Worm (Caenorhabditis elegans) whole organism, young adult: ENCODE data around the gene F13D12.5.
A peak's percentile ranks its signal among the peaks of the same experiment; 100 is the strongest.

Source experiments
- B0336.3 ChIP-seq: fragments of 200-800 bp; sonication (Bioruptor generic); IDR thresholded peaks from 2 replicates; pipeline ENCODE4 v1.3.6; 2022; ENCODE audit warnings: missing genetic modification characterization, missing compliant biosample characterization
- C06A6.2 ChIP-seq: fragments of 200-800 bp; sonication (Bioruptor generic); conservative IDR thresholded peaks from 2 replicates; pipeline ENCODE4 v1.3.6; 2022; ENCODE audit warnings: missing genetic modification characterization, missing compliant biosample characterization
- D2030.7 ChIP-seq: fragments of 200-800 bp; sonication (Bioruptor generic); IDR thresholded peaks from 2 replicates; pipeline ENCODE4 v1.3.6; 2022; ENCODE audit warnings: missing genetic modification reagents, missing genetic modification characterization, missing compliant biosample characterization
- F23B12.7 ChIP-seq: sonication (generic microtip); optimal IDR thresholded peaks from 2 replicates; lab custom pipeline; 2017; ENCODE audit warnings: missing genetic modification characterization, mild to moderate bottlenecking, missing compliant biosample characterization, antibody characterized with exemption, moderate library complexity; ENCODE audit not compliant: insufficient read depth
- F52B5.7 ChIP-seq: sonication (generic microtip); optimal IDR thresholded peaks from 2 replicates; lab custom pipeline; 2016; ENCODE audit warnings: mild to moderate bottlenecking, missing genetic modification characterization, missing compliant biosample characterization
- F57C9.4 ChIP-seq: sonication (generic microtip); optimal IDR thresholded peaks from 2 replicates; lab custom pipeline; 2017; ENCODE audit warnings: mild to moderate bottlenecking, missing genetic modification characterization, missing compliant biosample characterization
- K11D2.4 ChIP-seq: fragments of 200-800 bp; sonication (Bioruptor generic); IDR thresholded peaks from 2 replicates; pipeline ENCODE4 v1.3.6; 2022; ENCODE audit warnings: missing genetic modification reagents, missing genetic modification characterization, missing compliant biosample characterization
- K12H6.12 ChIP-seq: fragments of 200-800 bp; sonication (Bioruptor generic); optimal IDR thresholded peaks from 2 replicates; lab custom pipeline; 2018; ENCODE audit warnings: mild to moderate bottlenecking, missing genetic modification characterization, missing compliant biosample characterization
- T07F8.4 ChIP-seq: sonication (generic microtip); optimal IDR thresholded peaks from 2 replicates; lab custom pipeline; 2016; ENCODE audit warnings: mild to moderate bottlenecking, missing genetic modification characterization, moderate library complexity, missing compliant biosample characterization
- Y95B8A.8 ChIP-seq: fragments of 200-800 bp; sonication (Bioruptor generic); IDR thresholded peaks from 2 replicates; pipeline ENCODE4 v1.3.6; 2022; ENCODE audit warnings: missing genetic modification reagents, missing genetic modification characterization, missing compliant biosample characterization
- ZK185.1 ChIP-seq: sonication (generic microtip); optimal IDR thresholded peaks from 2 replicates; lab custom pipeline; 2016; ENCODE audit warnings: mild to moderate bottlenecking, missing genetic modification characterization, missing compliant biosample characterization; ENCODE audit not compliant: poor library complexity, severe bottlenecking
- atf-7 ChIP-seq: sonication (generic microtip); optimal IDR thresholded peaks from 2 replicates; lab custom pipeline; 2017; ENCODE audit warnings: mild to moderate bottlenecking, missing genetic modification characterization, missing compliant biosample characterization
- athp-1 ChIP-seq: sonication (generic microtip); optimal IDR thresholded peaks from 2 replicates; lab custom pipeline; 2017; ENCODE audit warnings: mild to moderate bottlenecking, missing genetic modification characterization, missing compliant biosample characterization
- bed-2 ChIP-seq: fragments of 200-800 bp; sonication (Bioruptor generic); IDR thresholded peaks from 2 replicates; pipeline ENCODE4 v1.3.6; 2022; ENCODE audit warnings: missing genetic modification reagents, missing genetic modification characterization, missing compliant biosample characterization
- cebp-2 ChIP-seq: fragments of 200-800 bp; sonication (Bioruptor generic); IDR thresholded peaks from 2 replicates; pipeline ENCODE4 v1.3.6; 2022; ENCODE audit warnings: missing genetic modification characterization, missing compliant biosample characterization
- ceh-100 ChIP-seq: fragments of 200-800 bp; sonication (Bioruptor generic); IDR thresholded peaks from 2 replicates; pipeline ENCODE4 v1.3.6; 2022; ENCODE audit warnings: missing genetic modification reagents, missing genetic modification characterization, missing compliant biosample characterization
- ceh-27 ChIP-seq: fragments of 200-800 bp; sonication (Bioruptor generic); optimal IDR thresholded peaks from 2 replicates; lab custom pipeline; 2018; ENCODE audit warnings: mild to moderate bottlenecking, missing genetic modification characterization, moderate library complexity, missing compliant biosample characterization
- ceh-58 ChIP-seq: fragments of 200-800 bp; sonication (Bioruptor generic); IDR thresholded peaks from 2 replicates; pipeline ENCODE4 v1.3.6; 2022; ENCODE audit warnings: missing genetic modification characterization, missing compliant biosample characterization
- ceh-79 ChIP-seq: sonication (generic microtip); optimal IDR thresholded peaks from 2 replicates; lab custom pipeline; 2017; ENCODE audit warnings: mild to moderate bottlenecking, missing genetic modification characterization, missing compliant biosample characterization
- ceh-91 ChIP-seq: fragments of 200-800 bp; sonication (Bioruptor generic); IDR thresholded peaks from 2 replicates; pipeline ENCODE4 v1.3.6; 2022; ENCODE audit warnings: missing genetic modification reagents, missing genetic modification characterization, missing compliant biosample characterization
- chd-7 ChIP-seq: sonication (generic microtip); optimal IDR thresholded peaks from 2 replicates; lab custom pipeline; 2016; ENCODE audit warnings: mild to moderate bottlenecking, missing genetic modification characterization, moderate library complexity, missing compliant biosample characterization
- die-1 ChIP-seq: sonication (generic microtip); optimal IDR thresholded peaks from 2 replicates; lab custom pipeline; 2016; ENCODE audit warnings: missing genotype, mild to moderate bottlenecking, missing genetic modification characterization, missing compliant biosample characterization
- dpff-1 ChIP-seq: sonication (generic microtip); optimal IDR thresholded peaks from 2 replicates; lab custom pipeline; 2017; ENCODE audit warnings: mild to moderate bottlenecking, missing genetic modification characterization, missing compliant biosample characterization
- dpl-1 ChIP-seq: fragments of 150-350 bp; optimal IDR thresholded peaks from 2 replicates; lab custom pipeline; 2014; ENCODE audit warnings: missing biosample characterization, missing genetic modification reagents, missing genetic modification characterization
- ekl-4 ChIP-seq: fragments of 200-800 bp; sonication (Bioruptor generic); IDR thresholded peaks from 2 replicates; pipeline ENCODE4 v1.3.6; 2022; ENCODE audit warnings: missing genetic modification reagents, missing genetic modification characterization, missing compliant biosample characterization
- hrde-1 ChIP-seq: sonication (generic microtip); optimal IDR thresholded peaks from 2 replicates; lab custom pipeline; 2016; ENCODE audit warnings: missing genetic modification characterization, mild to moderate bottlenecking, missing compliant biosample characterization, moderate library complexity, missing genotype, missing genetic modification reagents, borderline replicate concordance
- lin-26 ChIP-seq: fragments of 200-800 bp; sonication (Bioruptor generic); IDR thresholded peaks from 2 replicates; pipeline ENCODE4 v1.3.6; 2022; ENCODE audit warnings: missing genetic modification reagents, missing genetic modification characterization, missing compliant biosample characterization
- lsl-1 ChIP-seq: fragments of 200-800 bp; sonication (Bioruptor generic); optimal IDR thresholded peaks from 2 replicates; lab custom pipeline; 2018; ENCODE audit warnings: mild to moderate bottlenecking, missing genetic modification characterization, moderate library complexity, missing compliant biosample characterization
- madf-10 ChIP-seq: sonication (generic microtip); optimal IDR thresholded peaks from 2 replicates; lab custom pipeline; 2016; ENCODE audit warnings: mild to moderate bottlenecking, missing genetic modification characterization, missing compliant biosample characterization
- madf-6 ChIP-seq: fragments of 200-800 bp; sonication (Bioruptor generic); IDR thresholded peaks from 2 replicates; pipeline ENCODE4 v1.3.6; 2022; ENCODE audit warnings: missing genetic modification reagents, missing genetic modification characterization, missing compliant biosample characterization
- madf-8 ChIP-seq: fragments of 200-800 bp; sonication (Bioruptor generic); conservative IDR thresholded peaks from 2 replicates; pipeline ENCODE4 v1.3.6; 2022; ENCODE audit warnings: missing genetic modification reagents, missing genetic modification characterization, missing compliant biosample characterization
- mcd-1 ChIP-seq: fragments of 200-800 bp; sonication (Bioruptor generic); IDR thresholded peaks from 2 replicates; pipeline ENCODE4 v1.3.6; 2022; ENCODE audit warnings: missing genetic modification reagents, missing genetic modification characterization, missing compliant biosample characterization
- nfya-1 ChIP-seq: sonication (generic microtip); optimal IDR thresholded peaks from 2 replicates; lab custom pipeline; 2017; ENCODE audit warnings: antibody characterized with exemption, missing compliant biosample characterization, missing genetic modification characterization, borderline replicate concordance; ENCODE audit not compliant: insufficient read depth
- nfya-2 ChIP-seq: fragments of 200-800 bp; sonication (Bioruptor generic); IDR thresholded peaks from 2 replicates; pipeline ENCODE4 v1.3.6; 2022; ENCODE audit warnings: missing genetic modification reagents, missing genetic modification characterization, missing compliant biosample characterization
- nhr-27 ChIP-seq: fragments of 200-800 bp; sonication (Bioruptor generic); optimal IDR thresholded peaks from 2 replicates; lab custom pipeline; 2018; ENCODE audit warnings: mild to moderate bottlenecking, missing genetic modification characterization, moderate library complexity, missing compliant biosample characterization
- nhr-90 ChIP-seq: sonication (generic microtip); optimal IDR thresholded peaks from 2 replicates; lab custom pipeline; 2016; ENCODE audit warnings: missing genotype, mild to moderate bottlenecking, missing genetic modification characterization, missing compliant biosample characterization
- pbrm-1 ChIP-seq: fragments of 200-800 bp; sonication (Bioruptor generic); IDR thresholded peaks from 2 replicates; pipeline ENCODE4 v1.3.6; 2022; ENCODE audit warnings: missing genetic modification reagents, missing genetic modification characterization, missing compliant biosample characterization
- rcor-1 ChIP-seq: fragments of 200-800 bp; sonication (Bioruptor generic); IDR thresholded peaks from 2 replicates; pipeline ENCODE4 v1.3.6; 2022; ENCODE audit warnings: missing genetic modification reagents, missing genetic modification characterization, missing compliant biosample characterization
- repo-1 ChIP-seq: sonication (generic microtip); optimal IDR thresholded peaks from 2 replicates; lab custom pipeline; 2017; ENCODE audit warnings: mild to moderate bottlenecking, missing genetic modification characterization, missing compliant biosample characterization
- snpc-3.4 ChIP-seq: sonication (generic microtip); optimal IDR thresholded peaks from 2 replicates; lab custom pipeline; 2017; ENCODE audit warnings: missing genetic modification characterization, mild to moderate bottlenecking, missing compliant biosample characterization, antibody characterized with exemption, moderate library complexity, missing genotype, missing genetic modification reagents
- sptf-2 ChIP-seq: fragments of 200-800 bp; sonication (Bioruptor generic); optimal IDR thresholded peaks from 2 replicates; lab custom pipeline; 2018; ENCODE audit warnings: mild to moderate bottlenecking, missing genetic modification characterization, missing compliant biosample characterization
- ztf-22 ChIP-seq: fragments of 200-800 bp; sonication (Bioruptor generic); optimal IDR thresholded peaks from 2 replicates; lab custom pipeline; 2018; ENCODE audit warnings: mild to moderate bottlenecking, missing genetic modification characterization, moderate library complexity, missing compliant biosample characterization

Gene F13D12.5

DNA sequence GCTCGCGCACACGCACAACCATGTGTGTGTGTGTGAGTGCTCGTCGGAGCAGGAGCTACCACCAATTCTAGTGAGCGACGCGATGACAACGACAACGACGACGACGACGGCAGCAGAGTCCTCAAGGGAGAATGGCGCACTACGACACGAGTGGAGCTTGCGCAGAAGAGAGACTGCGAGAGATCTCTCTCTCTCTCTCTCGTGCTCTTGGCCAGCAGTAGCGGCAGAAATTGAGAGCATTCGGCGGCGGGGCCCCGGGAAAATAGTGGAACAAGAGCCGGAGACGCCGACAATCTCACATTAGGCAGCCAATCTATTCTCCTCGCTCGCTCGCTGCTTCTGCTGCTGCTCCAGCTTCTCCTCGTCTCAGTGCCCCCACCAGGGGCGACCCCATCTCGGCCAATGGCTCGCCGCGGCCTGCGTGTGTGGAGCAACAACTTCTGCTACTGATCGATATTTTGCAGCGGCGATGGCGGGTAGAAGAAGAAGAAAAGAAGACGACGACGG lies 20.2 kb downstream of the F13D12.5 start (continued):
- TF ChIP-seq ceh-100 (GFP tag; lab: Robert Waterston, UW) (peak; percentile 36; the same call in 1 of the 2 replicates), K12H6.12 (tag; lab: Kevin White, UChicago) (peak; percentile 78), pbrm-1 (peak; percentile 51; the same call in 1 of the 2 replicates), cebp-2 (0 out of 2 replicates have a peak, but pooled peaks have one; percentile 42), F52B5.7 (tag; lab: Kevin White, UChicago) (peak; percentile 60), B0336.3 (GFP tag; lab: Robert Waterston, UW) (peak; percentile 56; the same call in 1 of the 2 replicates), bed-2 (GFP tag; lab: Robert Waterston, UW) (peak; percentile 23; the same call in 1 of the 2 replicates), C06A6.2 (GFP tag; lab: Robert Waterston, UW) (0 out of 2 replicates have a peak, but pooled peaks have one; percentile 16), madf-10 (tag; lab: Kevin White, UChicago) (peak; percentile 57), rcor-1 (GFP tag; lab: Robert Waterston, UW) (0 out of 2 replicates have a peak, but pooled peaks have one; percentile 35), atf-7 (tag; lab: Kevin White, UChicago) (peak; percentile 45), sptf-2 (no peak), ceh-58 (GFP tag; lab: Robert Waterston, UW) (no peak), mcd-1 (peak; percentile 52; the same call in 1 of the 2 replicates), chd-7 (tag; lab: Kevin White, UChicago) (peak; percentile 40), T07F8.4 (tag; lab: Kevin White, UChicago) (peak; percentile 10), K11D2.4 (GFP tag; lab: Robert Waterston, UW) (0 out of 2 replicates have a peak, but pooled peaks have one; percentile 37)

ce11 chrII:11747889-11748288 lies 21.3 kb downstream of the F13D12.5 start:
- TF ChIP-seq chd-7 (tag; lab: Kevin White, UChicago) = no peak
- TF ChIP-seq nhr-90 (tag; lab: Kevin White, UChicago) = no peak
- TF ChIP-seq nfya-1 = no peak
- TF ChIP-seq madf-10 (tag; lab: Kevin White, UChicago) = no peak
- TF ChIP-seq nfya-2 (GFP tag; lab: Robert Waterston, UW) = no peak
- TF ChIP-seq die-1 (tag; lab: Kevin White, UChicago) = no peak
- no peak for TF ChIP-seq nhr-27 (tag; lab: Kevin White, UChicago)
- no peak for TF ChIP-seq ceh-91
- TF ChIP-seq C06A6.2 (GFP tag; lab: Robert Waterston, UW) = no peak
- no peak for TF ChIP-seq hrde-1 (tag; lab: Kevin White, UChicago)
- TF ChIP-seq lsl-1 (GFP tag; lab: Kevin White, UChicago) = peak; percentile 67
- TF ChIP-seq lin-26 (GFP tag; lab: Robert Waterston, UW) = no peak
- no peak for TF ChIP-seq repo-1 (tag; lab: Kevin White, UChicago)
- no peak for TF ChIP-seq rcor-1 (GFP tag; lab: Robert Waterston, UW)
- peak; percentile 1 for TF ChIP-seq F23B12.7 (tag; lab: Kevin White, UChicago)
- no peak for TF ChIP-seq ceh-79 (tag; lab: Kevin White, UChicago)
- TF ChIP-seq D2030.7 (GFP tag; lab: Robert Waterston, UW) = 0 out of 2 replicates have a peak, but pooled peaks have one; percentile 13
- TF ChIP-seq ztf-22 (GFP tag; lab: Kevin White, UChicago) = no peak
- TF ChIP-seq madf-8 = no peak
- TF ChIP-seq F57C9.4 (tag; lab: Kevin White, UChicago) = no peak
- TF ChIP-seq madf-6 = peak; percentile 39; the same call in 1 of the 2 replicates
- no peak for TF ChIP-seq Y95B8A.8 (GFP tag; lab: Robert Waterston, UW)
- no peak for TF ChIP-seq snpc-3.4 (tag; lab: Kevin White, UChicago)
- peak; percentile 27 for TF ChIP-seq athp-1 (tag; lab: Kevin White, UChicago)
- TF ChIP-seq dpl-1 (GFP tag; lab: Kevin White, UChicago) = no peak
- no peak for TF ChIP-seq ceh-27 (GFP tag; lab: Kevin White, UChicago)
- TF ChIP-seq ekl-4 (GFP tag; lab: Robert Waterston, UW) = no peak
- no peak for TF ChIP-seq ZK185.1 (tag; lab: Kevin White, UChicago)
- no peak for TF ChIP-seq dpff-1
- no peak for TF ChIP-seq T07F8.4 (tag; lab: Kevin White, UChicago)
